Worm (Caenorhabditis elegans) whole organism, L1 larva: ENCODE measurements around the gene srx-82.

ENCODE experiments used
- C04F5.9 ChIP-seq: sonication (generic microtip); optimal IDR thresholded peaks from 2 replicates; lab custom pipeline; 2016; ENCODE audit warnings: missing genetic modification characterization, missing compliant biosample characterization
- C16A3.4 ChIP-seq: fragments of 150-350 bp; optimal IDR thresholded peaks from 2 replicates; lab custom pipeline; 2014; ENCODE audit warnings: missing biosample characterization, missing genetic modification characterization
- C34B4.2 ChIP-seq: sonication (generic microtip); optimal IDR thresholded peaks from 2 replicates; lab custom pipeline; 2017; ENCODE audit warnings: mild to moderate bottlenecking, missing genetic modification characterization, missing compliant biosample characterization
- Y116A8C.19 ChIP-seq: sonication (generic microtip); optimal IDR thresholded peaks from 2 replicates; lab custom pipeline; 2016; ENCODE audit warnings: missing compliant biosample characterization, missing genetic modification characterization, borderline replicate concordance
- alr-1 ChIP-seq: fragments of 200-800 bp; sonication (Bioruptor generic); optimal IDR thresholded peaks from 2 replicates; lab custom pipeline; 2018; ENCODE audit warnings: borderline replicate concordance, mild to moderate bottlenecking, missing genetic modification characterization, missing compliant biosample characterization
- aly-2 ChIP-seq: fragments of 150-350 bp; optimal IDR thresholded peaks from 2 replicates; lab custom pipeline; 2014; ENCODE audit warnings: missing biosample characterization, missing genetic modification characterization
- ama-1 ChIP-seq: fragments of 150-350 bp; optimal IDR thresholded peaks from 2 replicates; lab custom pipeline; 2014
- ceh-82 ChIP-seq, 3 experiments: fragments of 150-350 bp in 1 of 3; sonication (generic microtip) in 2 of 3; optimal IDR thresholded peaks; 2 replicates each; lab custom pipeline; 2014 to 2017; ENCODE audit warnings: missing biosample characterization in 3 of 3, missing genetic modification characterization in 3 of 3
- ceh-90 ChIP-seq: sonication (generic microtip); optimal IDR thresholded peaks from 2 replicates; lab custom pipeline; 2016; ENCODE audit warnings: missing genetic modification characterization, missing compliant biosample characterization
- dsc-1 ChIP-seq: sonication (generic microtip); optimal IDR thresholded peaks from 2 replicates; lab custom pipeline; 2016; ENCODE audit warnings: mild to moderate bottlenecking, missing genetic modification characterization, missing compliant biosample characterization
- efl-1 ChIP-seq, 4 experiments: fragments of 150-350 bp; optimal IDR thresholded peaks in 3 of 4; peaks in 1 of 4; 1 replicate in 1 of 4; 2 replicates in 3 of 4; lab custom pipeline; 2014; ENCODE audit warnings: missing biosample characterization in 2 of 4, missing genetic modification characterization in 2 of 4, missing genetic modification reagents in 2 of 4
- egl-27 ChIP-seq, 2 experiments: fragments of 150-350 bp in 1 of 2; sonication (generic microtip); optimal IDR thresholded peaks; 3 replicates each; lab custom pipeline; 2017 to 2018; ENCODE audit warnings: missing biosample characterization in 2 of 2, missing genetic modification characterization in 2 of 2, missing genetic modification reagents in 2 of 2
- elt-2 ChIP-seq: sonication (generic microtip); optimal IDR thresholded peaks from 2 replicates; lab custom pipeline; 2016; ENCODE audit warnings: missing genetic modification characterization, mild to moderate bottlenecking, inconsistent platforms, missing compliant biosample characterization, missing genetic modification reagents
- elt-3 ChIP-seq, 6 experiments: fragments of 150-350 bp in 1 of 6; sonication (generic microtip); optimal IDR thresholded peaks; 2 replicates each; lab custom pipeline; 2017 to 2018; ENCODE audit warnings: missing biosample characterization in 6 of 6, missing genetic modification characterization in 6 of 6, inconsistent platforms in 1 of 6
- fkh-10 ChIP-seq: sonication (generic microtip); optimal IDR thresholded peaks from 2 replicates; lab custom pipeline; 2017; ENCODE audit warnings: missing biosample characterization, missing genetic modification reagents, missing genetic modification characterization
- hlh-17 ChIP-seq: fragments of 200-800 bp; sonication (Bioruptor generic); optimal IDR thresholded peaks from 2 replicates; lab custom pipeline; 2018; ENCODE audit warnings: missing genetic modification characterization, mild to moderate bottlenecking, missing compliant biosample characterization, moderate library complexity, borderline replicate concordance
- hpl-2 ChIP-seq: fragments of 150-350 bp; optimal IDR thresholded peaks from 2 replicates; lab custom pipeline; 2014; ENCODE audit warnings: missing biosample characterization, missing genetic modification reagents, missing genetic modification characterization
- irx-1 ChIP-seq: sonication (generic microtip); optimal IDR thresholded peaks from 2 replicates; lab custom pipeline; 2016; ENCODE audit warnings: missing genetic modification characterization, missing compliant biosample characterization
- lin-14 ChIP-seq: fragments of 200-800 bp; sonication (Bioruptor generic); optimal IDR thresholded peaks from 2 replicates; lab custom pipeline; 2018; ENCODE audit warnings: mild to moderate bottlenecking, missing genetic modification characterization, moderate library complexity, missing compliant biosample characterization
- lin-35 ChIP-seq, 2 experiments: fragments of 150-350 bp; optimal IDR thresholded peaks; 2 replicates each; lab custom pipeline; 2014; ENCODE audit warnings: missing biosample characterization in 2 of 2, missing genetic modification characterization in 2 of 2, missing genetic modification reagents in 2 of 2
- lsy-2 ChIP-seq, 2 experiments: fragments of 150-350 bp; optimal IDR thresholded peaks; 2 replicates each; lab custom pipeline; 2014; ENCODE audit warnings: missing biosample characterization in 2 of 2, missing genetic modification characterization in 2 of 2
- nhr-20 ChIP-seq: sonication (generic microtip); optimal IDR thresholded peaks from 2 replicates; lab custom pipeline; 2016; ENCODE audit warnings: mild to moderate bottlenecking, missing genetic modification characterization, missing compliant biosample characterization
- nhr-47 ChIP-seq: sonication (generic microtip); optimal IDR thresholded peaks from 2 replicates; lab custom pipeline; 2016; ENCODE audit warnings: mild to moderate bottlenecking, missing genetic modification characterization, moderate library complexity, missing compliant biosample characterization
- nhr-76 ChIP-seq: sonication (generic microtip); optimal IDR thresholded peaks from 2 replicates; lab custom pipeline; 2017; ENCODE audit warnings: missing biosample characterization, missing genetic modification characterization
- nhr-84 ChIP-seq: sonication (generic microtip); optimal IDR thresholded peaks from 2 replicates; lab custom pipeline; 2017; ENCODE audit warnings: missing biosample characterization, missing genetic modification characterization
- nhr-85 ChIP-seq: sonication (generic microtip); peaks from one replicate; lab custom pipeline; 2016; ENCODE audit warnings: missing genetic modification characterization, inconsistent platforms, missing compliant biosample characterization
- nhr-90 ChIP-seq: sonication (generic microtip); optimal IDR thresholded peaks from 2 replicates; lab custom pipeline; 2016; ENCODE audit warnings: mild to moderate bottlenecking, missing genetic modification characterization, missing compliant biosample characterization; ENCODE audit not compliant: poor library complexity
- rnt-1 ChIP-seq: sonication (generic microtip); optimal IDR thresholded peaks from 2 replicates; lab custom pipeline; 2016; ENCODE audit warnings: mild to moderate bottlenecking, missing genetic modification characterization, moderate library complexity, missing compliant biosample characterization
- skn-1 ChIP-seq: fragments of 150-350 bp; optimal IDR thresholded peaks from 2 replicates; lab custom pipeline; 2014; ENCODE audit warnings: missing biosample characterization, missing genetic modification characterization
- snpc-4 ChIP-seq: fragments of 150-350 bp; optimal IDR thresholded peaks from 2 replicates; lab custom pipeline; 2014; ENCODE audit warnings: missing biosample characterization, missing genetic modification characterization
- sup-37 ChIP-seq: fragments of 200-800 bp; sonication (Bioruptor generic); optimal IDR thresholded peaks from 2 replicates; lab custom pipeline; 2018; ENCODE audit warnings: mild to moderate bottlenecking, missing genetic modification characterization, missing compliant biosample characterization
- swsn-7 ChIP-seq: sonication (generic microtip); optimal IDR thresholded peaks from 2 replicates; lab custom pipeline; 2016; ENCODE audit warnings: missing genetic modification characterization, missing compliant biosample characterization
- unc-130 ChIP-seq: fragments of 150-350 bp; optimal IDR thresholded peaks from 2 replicates; lab custom pipeline; 2017; ENCODE audit warnings: missing biosample characterization, missing genetic modification characterization, inconsistent platforms
- unc-62 ChIP-seq: fragments of 150-350 bp; optimal IDR thresholded peaks from 2 replicates; lab custom pipeline; 2014; ENCODE audit warnings: missing biosample characterization, missing genetic modification reagents, missing genetic modification characterization
- vab-15 ChIP-seq: sonication (generic microtip); optimal IDR thresholded peaks from 2 replicates; lab custom pipeline; 2017; ENCODE audit warnings: missing genotype, mild to moderate bottlenecking, missing genetic modification characterization, missing compliant biosample characterization
- xbp-1 ChIP-seq: sonication (generic microtip); optimal IDR thresholded peaks from 2 replicates; lab custom pipeline; 2016; ENCODE audit warnings: missing genetic modification characterization, missing compliant biosample characterization
- zag-1 ChIP-seq: fragments of 150-350 bp; optimal IDR thresholded peaks from 2 replicates; lab custom pipeline; 2014; ENCODE audit warnings: missing biosample characterization, missing genetic modification characterization
- zip-4 ChIP-seq: fragments of 200-800 bp; sonication (Bioruptor generic); optimal IDR thresholded peaks from 2 replicates; lab custom pipeline; 2018; ENCODE audit warnings: mild to moderate bottlenecking, missing genetic modification characterization, moderate library complexity, missing compliant biosample characterization

The srx-82 gene

ce11 chrV:11624954-11625353 lies 35.4 kb downstream of the srx-82 start:
- TF ChIP-seq vab-15 (tag; lab: Kevin White, UChicago) (no peak), Y116A8C.19 (tag; lab: Kevin White, UChicago) (no peak), nhr-47 (tag; lab: Kevin White, UChicago) (peak; percentile 19), C34B4.2 (tag; lab: Kevin White, UChicago) (no peak), dsc-1 (tag; lab: Kevin White, UChicago) (peak; percentile 95)

- peak in 1 of 2 experiments; percentile 12 for TF ChIP-seq lin-35 (GFP tag; optimal IDR thresholded peaks at IDR 0.05; lab: Kevin White, UChicago)
- no peak for TF ChIP-seq rnt-1 (tag; lab: Kevin White, UChicago)
Observed at ce11 chrV:11627837-11628236, 38.3 kb downstream of the srx-82 start.

- TF ChIP-seq irx-1 (tag; lab: Kevin White, UChicago) (no peak), elt-3 (tag; optimal IDR thresholded peaks at IDR 0.05; lab: Kevin White, UChicago) (no peak), elt-2 (peak; percentile 69), efl-1 (optimal IDR thresholded peaks at IDR 0.05; lab: Kevin White, UChicago) (no peak), efl-1 (GFP tag; optimal IDR thresholded peaks at IDR 0.05 in 1 of 2; lab: Kevin White, UChicago) (peak in 1 of 2 experiments; percentile 1), nhr-85 (tag; lab: Kevin White, UChicago) (no peak), nhr-90 (tag; lab: Kevin White, UChicago) (peak; percentile 1), lsy-2 (tag; optimal IDR thresholded peaks at IDR 0.05; lab: Kevin White, UChicago) (no peak), fkh-10 (GFP tag; lab: Kevin White, UChicago) (no peak)
Observed at ce11 chrV:11629222-11630026, 39.9 kb downstream of the srx-82 start, which contains the start of gene F35B12.10. Gene F35B12.10, minus strand, starts transcription at chrV:11629272.

ce11 chrV:11631128-11631527 lies 41.6 kb downstream of the srx-82 start:
- peak; percentile 34 for TF ChIP-seq dsc-1 (tag; lab: Kevin White, UChicago)
- no peak for TF ChIP-seq egl-27 (tag; optimal IDR thresholded peaks at IDR 0.05; lab: Kevin White, UChicago)
- peak; percentile 18 for TF ChIP-seq lin-14 (GFP tag; lab: Kevin White, UChicago)
- no peak for TF ChIP-seq elt-3 (tag; optimal IDR thresholded peaks at IDR 0.05; lab: Kevin White, UChicago)

- TF ChIP-seq unc-130 (tag; lab: Kevin White, UChicago) (no peak), sup-37 (GFP tag; lab: Kevin White, UChicago) (no peak), xbp-1 (tag; lab: Kevin White, UChicago) (no peak), skn-1 (tag; lab: Kevin White, UChicago) (no peak)
Observed at ce11 chrV:11635587-11635986, 46.1 kb downstream of the srx-82 start.

ce11 chrV:11637191-11637590 lies 47.7 kb downstream of the srx-82 start, which contains the start of gene sipa-1:
Gene sipa-1, minus strand, starts transcription at chrV:11637291.
- TF ChIP-seq ceh-82 (tag; optimal IDR thresholded peaks at IDR 0.05; lab: Kevin White, UChicago), result no peak
- no peak for TF ChIP-seq swsn-7 (tag; lab: Kevin White, UChicago)
- TF ChIP-seq Y116A8C.19 (tag; lab: Kevin White, UChicago), result no peak
- no peak for TF ChIP-seq zag-1
- TF ChIP-seq ceh-90 (tag; lab: Kevin White, UChicago), result no peak

ce11 chrV:11638634-11639117 lies 49.1 kb downstream of the srx-82 start:
- TF ChIP-seq zip-4 (peak; percentile 23), aly-2 (tag; lab: Kevin White, UChicago) (no peak), hpl-2 (GFP tag; lab: Kevin White, UChicago) (no peak), unc-62 (GFP tag; lab: Kevin White, UChicago) (no peak), alr-1 (tag; lab: Kevin White, UChicago) (no peak), C16A3.4 (tag; lab: Kevin White, UChicago) (peak; percentile 27), snpc-4 (tag; lab: Kevin White, UChicago) (no peak), nhr-84 (tag; lab: Kevin White, UChicago) (no peak), nhr-85 (tag; lab: Kevin White, UChicago) (peak; percentile 68), xbp-1 (tag; lab: Kevin White, UChicago) (no peak), nhr-20 (tag; lab: Kevin White, UChicago) (peak; percentile 45), nhr-76 (tag; lab: Kevin White, UChicago) (no peak), ama-1 (lab: Kevin White, UChicago) (no peak), C04F5.9 (tag; lab: Kevin White, UChicago) (no peak), hlh-17 (no peak)
